Worm (Caenorhabditis elegans): ENCODE data around the gene gcy-7.

DNA sequence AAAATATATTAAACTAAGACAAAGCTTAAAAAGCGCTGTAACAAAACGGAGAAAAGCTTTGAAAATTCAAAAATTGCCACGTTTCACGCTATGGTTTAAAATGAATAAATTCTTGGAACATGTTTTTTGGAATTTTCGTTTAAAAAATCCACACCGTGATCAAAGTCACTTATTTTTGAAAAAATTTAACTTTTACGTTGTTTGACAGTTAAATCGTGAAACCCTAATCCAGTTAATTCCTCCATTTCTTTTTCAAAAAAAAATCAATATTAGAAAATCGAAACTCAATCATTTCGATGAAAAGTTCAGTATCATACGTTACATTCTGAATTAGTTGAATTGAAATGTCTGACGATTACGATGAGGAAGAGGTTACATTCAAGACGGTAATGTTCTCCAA is 11.3 kb upstream of the gcy-7 start, which contains the start of gene F38E1.3:
- TF ChIP-seq F10B5.3 (tag; optimal IDR thresholded peaks at IDR 0.05), result no peak
- no peak for TF ChIP-seq hlh-30 (tag; optimal IDR thresholded peaks at IDR 0.05; ENCODE audit: insufficient read depth)
- TF ChIP-seq jun-1 (tag; optimal IDR thresholded peaks at IDR 0.05), result no peak
- TF ChIP-seq dmd-9 (GFP tag; IDR thresholded peaks at IDR 0.05), result no peak
- no peak for TF ChIP-seq ZK546.5 (tag; optimal IDR thresholded peaks at IDR 0.05)
- TF ChIP-seq dpl-1 (GFP tag; optimal IDR thresholded peaks at IDR 0.05), result no peak
- no peak for TF ChIP-seq lin-38 (GFP tag; IDR thresholded peaks at IDR 0.05)
- no peak for TF ChIP-seq lim-7 (GFP tag; IDR thresholded peaks at IDR 0.05)
- no peak for TF ChIP-seq fos-1 (tag; optimal IDR thresholded peaks at IDR 0.05)
- no peak for TF ChIP-seq snpc-4 (tag; optimal IDR thresholded peaks at IDR 0.05)
- TF ChIP-seq unc-39 (tag; optimal IDR thresholded peaks at IDR 0.05), result no peak
- no peak for TF ChIP-seq nhr-10 (tag; optimal IDR thresholded peaks at IDR 0.05)
- TF ChIP-seq pqm-1 (tag; optimal IDR thresholded peaks at IDR 0.05), result no peak
- TF ChIP-seq zfp-3 (GFP tag; conservative IDR thresholded peaks at IDR 0.05), result no peak
